Worm (Caenorhabditis elegans): ENCODE measurements around the gene F20G2.6.

- TF ChIP-seq lsy-2 (tag; optimal IDR thresholded peaks at IDR 0.05), result no peak
- TF ChIP-seq nhr-237 (tag; optimal IDR thresholded peaks at IDR 0.05), result no peak
Observed at ce11 chrV:13812931-13813330, 50.1 kb downstream of the F20G2.6 start, which contains the start of gene ceh-24.

Measured in whole organism, mixed stage, embryonic.